Worm (Caenorhabditis elegans) whole organism, L4 larva: ENCODE results near the gene xbx-6.

ENCODE experiments used
- fos-1 ChIP-seq: fragments of 150-350 bp; optimal IDR thresholded peaks from 2 replicates; lab custom pipeline; 2014; ENCODE audit warnings: missing biosample characterization, missing genetic modification characterization
- pqm-1 ChIP-seq: sonication (generic microtip); optimal IDR thresholded peaks from 2 replicates; lab custom pipeline; 2017; ENCODE audit warnings: missing biosample characterization, missing genetic modification characterization
- unc-130 ChIP-seq: sonication (generic microtip); optimal IDR thresholded peaks from 2 replicates; lab custom pipeline; 2016; ENCODE audit warnings: missing genetic modification reagents, missing genetic modification characterization, missing compliant biosample characterization

- TF ChIP-seq unc-130 (GFP tag; lab: Kevin White, UChicago) (no peak), pqm-1 (tag; lab: Kevin White, UChicago) (no peak), fos-1 (tag; lab: Kevin White, UChicago) (no peak)
These were observed 13.5 kb upstream of the xbx-6 start for ce11 chrV:9689364-9689763.
